Worm (Caenorhabditis elegans) whole organism, young adult: Measurements from ENCODE around the gene F43C11.4.

Experiments
- D2030.7 ChIP-seq: fragments of 200-800 bp; sonication (Bioruptor generic); IDR thresholded peaks from 2 replicates; pipeline ENCODE4 v1.3.6; 2022; ENCODE audit warnings: missing genetic modification reagents, missing genetic modification characterization, missing compliant biosample characterization
- Y67H2A.10 ChIP-seq: fragments of 200-800 bp; sonication (Bioruptor generic); conservative IDR thresholded peaks from 2 replicates; pipeline ENCODE4 v1.3.6; 2022; ENCODE audit warnings: missing genetic modification reagents, missing genetic modification characterization, missing compliant biosample characterization
- ZK185.1 ChIP-seq: sonication (generic microtip); optimal IDR thresholded peaks from 2 replicates; lab custom pipeline; 2016; ENCODE audit warnings: mild to moderate bottlenecking, missing genetic modification characterization, missing compliant biosample characterization; ENCODE audit not compliant: poor library complexity, severe bottlenecking
- atf-7 ChIP-seq: sonication (generic microtip); optimal IDR thresholded peaks from 2 replicates; lab custom pipeline; 2017; ENCODE audit warnings: mild to moderate bottlenecking, missing genetic modification characterization, missing compliant biosample characterization
- attf-6 ChIP-seq: fragments of 200-800 bp; sonication (Bioruptor generic); IDR thresholded peaks from 2 replicates; pipeline ENCODE4 v1.3.6; 2022; ENCODE audit warnings: missing genetic modification reagents, missing genetic modification characterization, missing compliant biosample characterization
- bed-1 ChIP-seq: fragments of 200-800 bp; sonication (Bioruptor generic); IDR thresholded peaks from 2 replicates; pipeline ENCODE4 v1.3.6; 2022; ENCODE audit warnings: missing genetic modification reagents, missing genetic modification characterization, missing compliant biosample characterization
- bed-2 ChIP-seq: fragments of 200-800 bp; sonication (Bioruptor generic); IDR thresholded peaks from 2 replicates; pipeline ENCODE4 v1.3.6; 2022; ENCODE audit warnings: missing genetic modification reagents, missing genetic modification characterization, missing compliant biosample characterization
- ceh-40 ChIP-seq: fragments of 200-800 bp; sonication (Bioruptor generic); IDR thresholded peaks from 2 replicates; pipeline ENCODE4 v1.3.6; 2022; ENCODE audit warnings: missing genetic modification characterization, missing compliant biosample characterization
- ceh-91 ChIP-seq: fragments of 200-800 bp; sonication (Bioruptor generic); IDR thresholded peaks from 2 replicates; pipeline ENCODE4 v1.3.6; 2022; ENCODE audit warnings: missing genetic modification reagents, missing genetic modification characterization, missing compliant biosample characterization
- dox-1 ChIP-seq: fragments of 200-800 bp; sonication (Bioruptor generic); IDR thresholded peaks from 2 replicates; pipeline ENCODE4 v1.3.6; 2022; ENCODE audit warnings: missing genetic modification reagents, missing genetic modification characterization, missing compliant biosample characterization
- dpl-1 ChIP-seq: fragments of 150-350 bp; optimal IDR thresholded peaks from 2 replicates; lab custom pipeline; 2014; ENCODE audit warnings: missing biosample characterization, missing genetic modification reagents, missing genetic modification characterization
- egrh-3 ChIP-seq: fragments of 200-800 bp; sonication (Bioruptor generic); IDR thresholded peaks from 2 replicates; pipeline ENCODE4 v1.3.6; 2022; ENCODE audit warnings: missing genetic modification reagents, missing genetic modification characterization, missing compliant biosample characterization
- ekl-4 ChIP-seq: fragments of 200-800 bp; sonication (Bioruptor generic); IDR thresholded peaks from 2 replicates; pipeline ENCODE4 v1.3.6; 2022; ENCODE audit warnings: missing genetic modification reagents, missing genetic modification characterization, missing compliant biosample characterization
- ets-4 ChIP-seq: fragments of 200-800 bp; sonication (Bioruptor generic); optimal IDR thresholded peaks from 2 replicates; lab custom pipeline; 2018; ENCODE audit warnings: mild to moderate bottlenecking, missing genetic modification characterization, missing compliant biosample characterization
- gei-17 ChIP-seq: fragments of 200-800 bp; sonication (Bioruptor generic); optimal IDR thresholded peaks from 2 replicates; lab custom pipeline; 2018; ENCODE audit warnings: mild to moderate bottlenecking, missing genetic modification characterization, missing compliant biosample characterization
- hlh-26 ChIP-seq: fragments of 200-800 bp; sonication (Bioruptor generic); conservative IDR thresholded peaks from 2 replicates; pipeline ENCODE4 v1.3.6; 2022; ENCODE audit warnings: missing genetic modification reagents, missing genetic modification characterization, missing compliant biosample characterization
- hsf-1 ChIP-seq: fragments of 200-800 bp; sonication (Bioruptor generic); IDR thresholded peaks from 2 replicates; pipeline ENCODE4 v1.3.6; 2022; ENCODE audit warnings: missing genetic modification reagents, missing genetic modification characterization, missing compliant biosample characterization
- lsl-1 ChIP-seq: fragments of 200-800 bp; sonication (Bioruptor generic); optimal IDR thresholded peaks from 2 replicates; lab custom pipeline; 2018; ENCODE audit warnings: mild to moderate bottlenecking, missing genetic modification characterization, moderate library complexity, missing compliant biosample characterization
- madf-6 ChIP-seq: fragments of 200-800 bp; sonication (Bioruptor generic); IDR thresholded peaks from 2 replicates; pipeline ENCODE4 v1.3.6; 2022; ENCODE audit warnings: missing genetic modification reagents, missing genetic modification characterization, missing compliant biosample characterization
- nhr-80 ChIP-seq: sonication (generic microtip); optimal IDR thresholded peaks from 2 replicates; lab custom pipeline; 2016; ENCODE audit warnings: missing genetic modification characterization, missing compliant biosample characterization
- pbrm-1 ChIP-seq: fragments of 200-800 bp; sonication (Bioruptor generic); IDR thresholded peaks from 2 replicates; pipeline ENCODE4 v1.3.6; 2022; ENCODE audit warnings: missing genetic modification reagents, missing genetic modification characterization, missing compliant biosample characterization
- rpc-1 ChIP-seq, 2 experiments: fragments of 150-350 bp in 1 of 2; sonication (generic microtip) in 1 of 2; optimal IDR thresholded peaks; 2 replicates each; lab custom pipeline; 2014 to 2018; ENCODE audit warnings: missing biosample characterization in 1 of 2, missing genetic modification characterization in 1 of 2, missing genetic modification reagents in 1 of 2, missing genotype in 1 of 2
- snpc-3.4 ChIP-seq: sonication (generic microtip); optimal IDR thresholded peaks from 2 replicates; lab custom pipeline; 2017; ENCODE audit warnings: missing genetic modification characterization, mild to moderate bottlenecking, missing compliant biosample characterization, antibody characterized with exemption, moderate library complexity, missing genotype, missing genetic modification reagents
- snpc-4 ChIP-seq, 5 experiments: fragments of 150-350 bp in 1 of 5; sonication (generic microtip) in 4 of 5; optimal IDR thresholded peaks; 2 replicates each; lab custom pipeline; 2014 to 2018; ENCODE audit warnings: missing genetic modification characterization in 5 of 5, missing biosample characterization in 3 of 5, antibody characterized with exemption in 2 of 5, mild to moderate bottlenecking in 2 of 5, missing compliant biosample characterization in 2 of 5, missing genotype in 2 of 5, moderate library complexity in 2 of 5, missing genetic modification reagents in 1 of 5
- somi-1 ChIP-seq: fragments of 200-800 bp; sonication (Bioruptor generic); optimal IDR thresholded peaks from 2 replicates; lab custom pipeline; 2018; ENCODE audit warnings: mild to moderate bottlenecking, missing genetic modification characterization, missing compliant biosample characterization
- tbx-9 ChIP-seq: sonication (generic microtip); optimal IDR thresholded peaks from 2 replicates; lab custom pipeline; 2016; ENCODE audit warnings: borderline replicate concordance, missing genetic modification characterization, inconsistent platforms, missing compliant biosample characterization
- zim-3 ChIP-seq: sonication (generic microtip); optimal IDR thresholded peaks from 2 replicates; lab custom pipeline; 2017; ENCODE audit warnings: mild to moderate bottlenecking, missing genetic modification characterization, moderate library complexity, missing compliant biosample characterization

The F43C11.4 gene

DNA sequence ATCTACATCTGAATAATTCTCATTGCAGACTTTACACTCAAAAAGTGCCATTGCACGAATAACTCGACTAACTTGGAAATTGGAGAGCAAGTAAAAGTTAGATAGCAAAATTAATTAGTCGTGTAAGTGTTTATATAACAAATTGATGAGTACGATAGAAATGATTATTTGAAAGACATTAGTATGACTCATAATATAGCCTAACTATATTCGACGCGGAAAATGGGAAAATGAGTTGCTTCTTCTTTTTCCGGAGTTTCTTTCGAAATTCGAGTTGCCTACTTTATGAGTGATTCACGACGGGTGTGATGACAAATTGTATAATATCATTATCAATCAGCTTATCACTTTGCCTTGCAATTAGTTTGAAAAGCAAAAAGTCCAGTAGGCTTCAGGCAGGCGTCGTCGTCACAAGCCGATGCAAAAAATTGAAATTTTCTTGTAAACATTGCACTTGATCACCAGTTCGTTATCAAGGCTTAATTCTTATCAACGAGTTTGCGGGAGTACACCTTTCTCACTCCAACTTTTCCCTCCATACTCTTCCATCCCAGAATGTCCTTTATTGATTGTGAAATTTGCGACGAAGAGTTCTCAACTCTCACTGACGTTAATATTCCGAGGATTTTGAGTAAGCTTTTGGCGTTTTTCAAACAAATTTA, 23.8 kb upstream of the F43C11.4 start, which contains the start of the genes ZK1240.6 and ZK1240.2:
ZK1240.6 (minus strand) TSS at position 51 of the 662 bp plus-strand sequence.
ZK1240.2 (plus strand) TSS at position 520 of the 662 bp plus-strand sequence.
- TF ChIP-seq hlh-26 (GFP tag; lab: Robert Waterston, UW) (no peak), nhr-80 (tag; lab: Kevin White, UChicago) (peak; percentile 85), ets-4 (GFP tag; lab: Kevin White, UChicago) (peak; percentile 58)
- TF ChIP-seq, all 124 proteins: peak for 2

DNA sequence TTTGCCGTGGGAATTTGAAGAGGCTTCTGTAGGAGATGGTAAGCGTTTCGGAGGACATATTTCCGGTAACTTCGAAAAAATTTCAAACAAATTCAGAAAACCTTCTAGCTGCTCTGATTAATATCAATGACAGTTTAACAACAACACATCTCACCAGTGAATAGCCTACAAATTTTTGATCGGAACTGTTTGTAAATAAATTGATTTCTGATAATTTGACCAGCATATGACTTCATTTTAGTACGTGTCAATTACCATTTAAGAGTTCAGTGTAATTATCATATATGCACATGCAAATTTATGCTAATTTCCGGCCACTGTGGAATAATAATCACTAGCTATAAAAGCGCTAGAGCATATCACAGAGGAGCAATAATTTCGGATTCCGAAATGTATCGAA, 21.8 kb upstream of the F43C11.4 start, which contains the start of gene ZK1240.11:
ZK1240.11 (plus strand) TSS at position 301 of the 400 bp plus-strand sequence.
- no peak for TF ChIP-seq atf-7 (tag; lab: Kevin White, UChicago)
- TF ChIP-seq tbx-9 = no peak

DNA sequence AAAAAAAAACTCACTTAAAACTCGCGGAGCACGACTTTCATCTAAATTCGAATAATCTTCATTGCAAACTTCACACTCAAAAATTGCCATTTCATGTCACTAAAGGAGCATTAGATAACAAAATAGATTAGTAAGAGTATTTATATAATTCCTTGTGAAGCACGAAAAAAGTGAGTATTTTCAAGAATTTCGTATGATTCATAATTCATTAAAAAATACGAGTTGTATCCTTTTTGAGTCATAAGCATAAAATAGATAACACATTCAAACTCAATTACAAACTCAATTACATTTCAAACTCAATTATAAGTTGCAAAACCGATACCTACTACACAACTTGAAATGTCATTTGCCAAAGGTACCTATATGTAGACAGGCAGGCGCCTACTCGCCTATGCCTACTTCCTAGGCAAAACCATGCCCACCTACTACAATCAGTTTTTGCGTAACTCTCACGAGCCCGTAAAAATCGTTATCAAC, 17.8 kb upstream of the F43C11.4 start, which contains the start of the genes ZK1240.8 and ZK1240.1:
ZK1240.8 (minus strand) TSS at position 101 of the 480 bp plus-strand sequence.
ZK1240.1 (plus strand) TSS at position 430 of the 480 bp plus-strand sequence.
- no peak for TF ChIP-seq ceh-91
- TF ChIP-seq ZK185.1 (tag; lab: Kevin White, UChicago) = no peak

DNA sequence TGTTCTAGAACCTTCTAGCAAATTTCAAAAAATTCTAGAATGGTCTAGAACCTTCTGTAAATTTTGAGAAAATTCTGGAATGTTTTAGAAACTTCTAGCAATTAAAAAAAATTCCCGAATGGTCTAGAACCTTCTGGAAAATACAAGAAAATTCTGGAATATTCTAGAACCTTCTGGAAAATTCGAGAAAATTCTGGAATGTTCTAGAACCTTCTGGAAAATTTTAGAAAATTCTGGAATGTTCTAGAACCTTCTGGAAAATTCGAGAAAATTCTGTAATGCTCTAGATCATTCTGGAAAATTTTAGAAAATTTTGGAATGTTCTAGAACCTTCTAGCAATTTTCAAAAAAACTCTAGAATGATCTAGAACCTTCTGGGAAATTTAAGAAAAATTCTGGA, 16.3 kb upstream of the F43C11.4 start:
- TF ChIP-seq zim-3 (tag; lab: Kevin White, UChicago) (no peak), pbrm-1 (GFP tag; lab: Robert Waterston, UW) (no peak), egrh-3 (GFP tag; lab: Robert Waterston, UW) (no peak), Y67H2A.10 (GFP tag; lab: Robert Waterston, UW) (no peak), dox-1 (GFP tag; lab: Robert Waterston, UW) (peak; percentile 80), ekl-4 (peak; percentile 19; the same call in 1 of the 2 replicates), hsf-1 (GFP tag; lab: Robert Waterston, UW) (peak; percentile 97), D2030.7 (GFP tag; lab: Robert Waterston, UW) (0 out of 2 replicates have a peak, but pooled peaks have one; percentile 35), ceh-40 (0 out of 2 replicates have a peak, but pooled peaks have one; percentile 67), gei-17 (GFP tag; lab: Kevin White, UChicago) (peak; percentile 12), bed-1 (GFP tag; lab: Robert Waterston, UW) (no peak), rpc-1 (optimal IDR thresholded peaks at IDR 0.05; lab: Kevin White, UChicago) (peak; percentile 40), rpc-1 (tag; optimal IDR thresholded peaks at IDR 0.05; lab: Kevin White, UChicago) (no peak), lsl-1 (peak; percentile 16), madf-6 (GFP tag; lab: Robert Waterston, UW) (peak; percentile 31; the same call in 1 of the 2 replicates), snpc-3.4 (no peak), snpc-4 (GFP tag; optimal IDR thresholded peaks at IDR 0.05; lab: Kevin White, UChicago) (no peak), snpc-4 (tag; optimal IDR thresholded peaks at IDR 0.05; lab: Kevin White, UChicago) (no peak)
- TF ChIP-seq, all 124 proteins: peak for 9

DNA sequence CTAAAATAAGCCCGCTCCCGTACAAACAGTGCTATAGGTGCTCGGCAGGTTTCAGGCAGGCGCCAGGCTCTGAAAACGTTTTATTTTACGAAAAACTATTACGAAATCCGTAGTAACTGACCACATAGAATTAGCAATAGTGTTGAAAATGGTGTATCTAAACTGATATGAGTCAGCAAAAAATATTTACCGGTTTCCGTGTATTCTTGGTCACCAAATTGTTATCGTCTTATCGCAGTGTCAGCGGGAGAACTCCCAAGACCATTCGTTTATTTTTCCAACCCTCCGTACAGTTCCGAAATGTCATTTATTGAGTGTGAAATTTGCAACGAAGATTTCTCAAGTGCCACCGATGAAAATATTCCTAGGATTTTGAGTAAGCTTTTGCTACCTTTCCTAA, 14.6 kb upstream of the F43C11.4 start, which contains the start of gene F43C11.8:
F43C11.8 (plus strand) TSS at position 301 of the 400 bp plus-strand sequence.
- TF ChIP-seq somi-1 (GFP tag; lab: Kevin White, UChicago) = no peak
- TF ChIP-seq attf-6 (GFP tag; lab: Robert Waterston, UW) = no peak
- peak; percentile 6 for TF ChIP-seq nhr-80 (tag; lab: Kevin White, UChicago)
- no peak for TF ChIP-seq atf-7 (tag; lab: Kevin White, UChicago)
- no peak for TF ChIP-seq bed-2 (GFP tag; lab: Robert Waterston, UW)
- TF ChIP-seq zim-3 (tag; lab: Kevin White, UChicago) = no peak
- TF ChIP-seq dpl-1 (GFP tag; lab: Kevin White, UChicago) = no peak
- TF ChIP-seq hsf-1 (GFP tag; lab: Robert Waterston, UW) = no peak
